Worm (Caenorhabditis elegans): ENCODE measurements around the gene F55C10.4.

The F55C10.4 gene

ce11 chrV:11363575-11363974 is 23.0 kb upstream of the F55C10.4 start:
- TF ChIP-seq unc-130 (tag; optimal IDR thresholded peaks at IDR 0.05) (no peak), nhr-90 (tag; optimal IDR thresholded peaks at IDR 0.05; ENCODE audit: poor library complexity) (no peak), egl-13 (tag; optimal IDR thresholded peaks at IDR 0.05) (no peak), elt-3 (tag; optimal IDR thresholded peaks at IDR 0.05) (no peak), tlp-1 (tag; optimal IDR thresholded peaks at IDR 0.05) (no peak), pqm-1 (tag; optimal IDR thresholded peaks at IDR 0.05) (no peak), lsy-2 (tag; optimal IDR thresholded peaks at IDR 0.05) (no peak), pag-3 (tag; optimal IDR thresholded peaks at IDR 0.05; ENCODE audit: borderline replicate concordance, insufficient read depth) (no peak)

ce11 chrV:11366129-11366528 is 20.4 kb upstream of the F55C10.4 start, which contains the start of gene dop-5:
dop-5 (minus strand) TSS chrV:11366229.
- TF ChIP-seq sup-37 (GFP tag; optimal IDR thresholded peaks at IDR 0.05) (no peak), unc-130 (tag; optimal IDR thresholded peaks at IDR 0.05) (no peak), ceh-63 (GFP tag; optimal IDR thresholded peaks at IDR 0.05) (no peak), egl-13 (tag; optimal IDR thresholded peaks at IDR 0.05) (no peak), unc-86 (tag; optimal IDR thresholded peaks at IDR 0.05) (no peak)

ce11 chrV:11372284-11372878 is 14.1 kb upstream of the F55C10.4 start:
- TF ChIP-seq jun-1 (tag; optimal IDR thresholded peaks at IDR 0.05) (no peak), sptf-1 (tag; optimal IDR thresholded peaks at IDR 0.05) (no peak), unc-130 (tag; optimal IDR thresholded peaks at IDR 0.05) (no peak), nhr-84 (tag; optimal IDR thresholded peaks at IDR 0.05) (no peak), tbx-2 (tag; optimal IDR thresholded peaks at IDR 0.05) (no peak), nhr-47 (tag; optimal IDR thresholded peaks at IDR 0.05) (no peak), egl-13 (tag; optimal IDR thresholded peaks at IDR 0.05) (peak; percentile 48), lin-14 (GFP tag; optimal IDR thresholded peaks at IDR 0.05) (peak; percentile 19), ceh-88 (GFP tag; IDR thresholded peaks at IDR 0.05) (no peak), hlh-17 (GFP tag; optimal IDR thresholded peaks at IDR 0.05; ENCODE audit: borderline replicate concordance) (no peak), sox-4 (tag; optimal IDR thresholded peaks at IDR 0.05) (no peak), hpl-2 (GFP tag; optimal IDR thresholded peaks at IDR 0.05) (no peak), rnt-1 (tag; optimal IDR thresholded peaks at IDR 0.05) (no peak), vab-15 (tag; optimal IDR thresholded peaks at IDR 0.05) (no peak), ets-5 (GFP tag; IDR thresholded peaks at IDR 0.05) (no peak), nhr-237 (tag; optimal IDR thresholded peaks at IDR 0.05) (no peak)

ce11 chrV:11373918-11374317 is 12.6 kb upstream of the F55C10.4 start:
- TF ChIP-seq fos-1 (tag; optimal IDR thresholded peaks at IDR 0.05), result no peak
- TF ChIP-seq ceh-63 (GFP tag; optimal IDR thresholded peaks at IDR 0.05), result no peak
- TF ChIP-seq dsc-1 (tag; optimal IDR thresholded peaks at IDR 0.05), result peak; percentile 12

ce11 chrV:11375150-11375792 is 11.3 kb upstream of the F55C10.4 start, which contains the start of gene cnb-1:
cnb-1 (plus strand) TSS chrV:11375742.
- TF ChIP-seq aha-1 (tag; optimal IDR thresholded peaks at IDR 0.05) (peak; percentile 10), dpl-1 (GFP tag; optimal IDR thresholded peaks at IDR 0.05) (peak in 2 of 3 experiments; percentile 30 to 39), ztf-4 (tag; optimal IDR thresholded peaks at IDR 0.05) (no peak), C34B4.2 (tag; optimal IDR thresholded peaks at IDR 0.05) (no peak), elt-3 (tag; optimal IDR thresholded peaks at IDR 0.05) (no peak), fkh-10 (GFP tag; optimal IDR thresholded peaks at IDR 0.05) (peak; percentile 45), pax-3 (tag; optimal IDR thresholded peaks at IDR 0.05) (no peak), ets-5 (GFP tag; IDR thresholded peaks at IDR 0.05) (no peak), ztf-11 (tag; optimal IDR thresholded peaks at IDR 0.05) (peak in 1 of 2 experiments; percentile 7), fkh-8 (tag; optimal IDR thresholded peaks at IDR 0.05) (peak; percentile 78), lin-39 (tag; optimal IDR thresholded peaks at IDR 0.05) (no peak), efl-1 (optimal IDR thresholded peaks at IDR 0.05) (peak; percentile 74 to 85), efl-1 (GFP tag; optimal IDR thresholded peaks at IDR 0.05 in 1 of 2) (peak; percentile 39 to 93), sup-37 (GFP tag; optimal IDR thresholded peaks at IDR 0.05) (no peak), zip-4 (GFP tag; optimal IDR thresholded peaks at IDR 0.05) (no peak), F16B12.6 (tag; optimal IDR thresholded peaks at IDR 0.05) (no peak), skn-1 (tag; optimal IDR thresholded peaks at IDR 0.05) (peak; percentile 63), nhr-237 (tag; optimal IDR thresholded peaks at IDR 0.05) (no peak), lin-15B (tag; optimal IDR thresholded peaks at IDR 0.05) (no peak), nhr-77 (tag; optimal IDR thresholded peaks at IDR 0.05) (no peak), snpc-4 (tag; optimal IDR thresholded peaks at IDR 0.05) (peak; percentile 55)
